Worm (Caenorhabditis elegans): ENCODE measurements around the gene W09D10.5.

W09D10.5 gene

ce11 chrIII:10742382-10742860, 31.1 kb upstream of the W09D10.5 start, which contains the start of the genes tbb-1 and rib-2 (continued):
- TF ChIP-seq hsf-1 (GFP tag; IDR thresholded peaks at IDR 0.05) (peak; percentile 95), somi-1 (GFP tag; optimal IDR thresholded peaks at IDR 0.05) (no peak), dpl-1 (GFP tag; optimal IDR thresholded peaks at IDR 0.05) (peak; percentile 99), attf-6 (GFP tag; IDR thresholded peaks at IDR 0.05) (peak; percentile 87), F55B11.4 (tag; optimal IDR thresholded peaks at IDR 0.05; ENCODE audit: borderline replicate concordance, insufficient read depth) (no peak), rcor-1 (GFP tag; IDR thresholded peaks at IDR 0.05) (peak; percentile 94), nhr-80 (tag; optimal IDR thresholded peaks at IDR 0.05) (peak; percentile 99), xnd-1 (tag; optimal IDR thresholded peaks at IDR 0.05) (peak; percentile 99), attf-3 (GFP tag; conservative IDR thresholded peaks at IDR 0.05) (peak; percentile 59), lir-1 (GFP tag; conservative IDR thresholded peaks at IDR 0.05) (peak; percentile 85), T26A5.8 (tag; optimal IDR thresholded peaks at IDR 0.05) (no peak), ama-1 (optimal IDR thresholded peaks at IDR 0.05) (no peak), ama-1 (GFP tag; optimal IDR thresholded peaks at IDR 0.05) (no peak), bed-2 (GFP tag; IDR thresholded peaks at IDR 0.05) (peak; percentile 76), ztf-28 (GFP tag; IDR thresholded peaks at IDR 0.05) (peak; percentile 93), ztf-22 (GFP tag; optimal IDR thresholded peaks at IDR 0.05) (peak; percentile 69), pbrm-1 (GFP tag; IDR thresholded peaks at IDR 0.05) (peak; percentile 96), dox-1 (GFP tag; IDR thresholded peaks at IDR 0.05) (peak; percentile 99), F23B12.7 (tag; optimal IDR thresholded peaks at IDR 0.05; ENCODE audit: insufficient read depth) (peak; percentile 93), attf-5 (GFP tag; optimal IDR thresholded peaks at IDR 0.05) (peak; percentile 99), ztf-6 (GFP tag; IDR thresholded peaks at IDR 0.05) (peak; percentile 68; the same call in 1 of the 2 replicates), egl-18 (GFP tag; IDR thresholded peaks at IDR 0.05) (no peak), F10E7.11 (tag; optimal IDR thresholded peaks at IDR 0.05) (no peak), ztf-25 (GFP tag; IDR thresholded peaks at IDR 0.05) (peak; percentile 91), unc-62 (GFP tag; optimal IDR thresholded peaks at IDR 0.05) (no peak), akir-1 (GFP tag; optimal IDR thresholded peaks at IDR 0.05) (no peak), rpc-1 (optimal IDR thresholded peaks at IDR 0.05) (no peak), rpc-1 (tag; optimal IDR thresholded peaks at IDR 0.05) (no peak), F49E8.2 (tag; optimal IDR thresholded peaks at IDR 0.05; ENCODE audit: insufficient read depth) (peak; percentile 95), Y95B8A.8 (GFP tag; IDR thresholded peaks at IDR 0.05) (peak; percentile 99), ekl-4 (GFP tag; IDR thresholded peaks at IDR 0.05) (peak; percentile 96), him-1 (tag; optimal IDR thresholded peaks at IDR 0.05) (peak; percentile 65), athp-1 (tag; optimal IDR thresholded peaks at IDR 0.05) (peak; percentile 97), Y56A3A.18 (GFP tag; IDR thresholded peaks at IDR 0.05) (no peak), Y67H2A.10 (GFP tag; conservative IDR thresholded peaks at IDR 0.05) (peak; percentile 94), tlf-1 (GFP tag; optimal IDR thresholded peaks at IDR 0.05) (peak; percentile 99), aptf-2 (GFP tag; conservative IDR thresholded peaks at IDR 0.05) (peak; percentile 84), bed-1 (GFP tag; IDR thresholded peaks at IDR 0.05) (no peak), F37B4.10 (GFP tag; IDR thresholded peaks at IDR 0.05) (0 out of 2 replicates have a peak, but pooled peaks have one; percentile 77)

ce11 chrIII:10740518-10740917, 29.2 kb upstream of the W09D10.5 start, which contains the start of gene K01G5.8:
K01G5.8 (minus strand) TSS chrIII:10740772.
- TF ChIP-seq cebp-1 (GFP tag; IDR thresholded peaks at IDR 0.05) = no peak; the same call in 1 of the 2 replicates
- TF ChIP-seq cebp-1 (tag; optimal IDR thresholded peaks at IDR 0.05) = peak; percentile 9
- TF ChIP-seq ccch-3 (GFP tag; optimal IDR thresholded peaks at IDR 0.05) = no peak
- TF ChIP-seq Y53G8AR.9 (GFP tag; conservative IDR thresholded peaks at IDR 0.05) = peak; percentile 61; the same call in 1 of the 2 replicates
- TF ChIP-seq lin-26 (GFP tag; IDR thresholded peaks at IDR 0.05) = peak; percentile 41; the same call in 1 of the 2 replicates
- 0 out of 2 replicates have a peak, but pooled peaks have one; percentile 11 for TF ChIP-seq F39B2.1 (GFP tag; IDR thresholded peaks at IDR 0.05)
- no peak for TF ChIP-seq F10E7.11 (tag; optimal IDR thresholded peaks at IDR 0.05)
- TF ChIP-seq snpc-1.1 (tag; optimal IDR thresholded peaks at IDR 0.05; ENCODE audit: insufficient read depth) = peak; percentile 29
- peak; percentile 6; the same call in 1 of the 2 replicates for TF ChIP-seq mcd-1 (GFP tag; IDR thresholded peaks at IDR 0.05)
- TF ChIP-seq D2030.7 (GFP tag; IDR thresholded peaks at IDR 0.05) = peak; percentile 50; the same call in 1 of the 2 replicates
- 0 out of 2 replicates have a peak, but pooled peaks have one; percentile 29 for TF ChIP-seq rcor-1 (GFP tag; IDR thresholded peaks at IDR 0.05)
- 0 out of 2 replicates have a peak, but pooled peaks have one; percentile 42 for TF ChIP-seq ceh-58 (GFP tag; IDR thresholded peaks at IDR 0.05)
- peak; percentile 48 for TF ChIP-seq F49E8.2 (tag; optimal IDR thresholded peaks at IDR 0.05; ENCODE audit: insufficient read depth)
- TF ChIP-seq B0035.1 (tag; optimal IDR thresholded peaks at IDR 0.05) = no peak

All from whole organism, young adult.